Worm (Caenorhabditis elegans): ENCODE measurements around the gene F10E9.2.
"Not testable (repeated sequence)": the region's sequence is repeated elsewhere in the genome, so short reads cannot be mapped to it uniquely, and the experiment has no call there.

ce11 chrIII:8335585-8335984 lies 23.1 kb downstream of the F10E9.2 start:
- not testable (repeated sequence) for TF ChIP-seq nfya-1 (tag; optimal IDR thresholded peaks at IDR 0.05; ENCODE audit: borderline replicate concordance, insufficient read depth); ztf-28 (GFP tag; IDR thresholded peaks at IDR 0.05); hmg-1.2 (GFP tag; IDR thresholded peaks at IDR 0.05); hmg-20 (GFP tag; IDR thresholded peaks at IDR 0.05); lsl-1 (GFP tag; optimal IDR thresholded peaks at IDR 0.05); atf-7 (tag; optimal IDR thresholded peaks at IDR 0.05); madf-10 (tag; optimal IDR thresholded peaks at IDR 0.05); madf-3 (GFP tag; IDR thresholded peaks at IDR 0.05); unc-62 (GFP tag; optimal IDR thresholded peaks at IDR 0.05); ceh-27 (GFP tag; optimal IDR thresholded peaks at IDR 0.05)
- peak; percentile 91; the same call in 1 of the 2 replicates for TF ChIP-seq egrh-3 (GFP tag; IDR thresholded peaks at IDR 0.05)
